Fruit fly (Drosophila melanogaster): ENCODE measurements around the gene CG4393.

Gene CG4393

dm6 chr3R:23358565-23359138 lies 25.9 kb downstream of the CG4393 start, which contains the start of gene RpS3:
TSS of gene RpS3 (plus strand) at chr3R:23358812.
- peak; percentile 58 for TF ChIP-seq CG17801 (GFP tag; optimal IDR thresholded peaks at IDR 0.05; ENCODE audit: partially characterized antibody)

dm6 chr3R:23356920-23357386 lies 27.6 kb downstream of the CG4393 start:
- TF ChIP-seq CG17801 (GFP tag; optimal IDR thresholded peaks at IDR 0.05; ENCODE audit: partially characterized antibody): peak; percentile 77

dm6 chr3R:23355829-23356738 lies 28.5 kb downstream of the CG4393 start, which contains the start of the genes ATPsynCF6 and Sec13:
TSS of gene ATPsynCF6 (minus strand) at chr3R:23356064.
TSS of gene Sec13 (plus strand) at chr3R:23356278.
- peak; percentile 68 for TF ChIP-seq CG17801 (GFP tag; optimal IDR thresholded peaks at IDR 0.05; ENCODE audit: partially characterized antibody)

- peak; percentile 63 for TF ChIP-seq CG17801 (GFP tag; optimal IDR thresholded peaks at IDR 0.05; ENCODE audit: partially characterized antibody)
Observed at dm6 chr3R:23347432-23348305, 36.9 kb downstream of the CG4393 start, which contains the start of gene PolE1. TSS of gene PolE1 (plus strand) at chr3R:23348128.

dm6 chr3R:23346893-23347396 lies 37.6 kb downstream of the CG4393 start:
- no peak for TF ChIP-seq CG17801 (GFP tag; optimal IDR thresholded peaks at IDR 0.05; ENCODE audit: partially characterized antibody)

dm6 chr3R:23346007-23346681 lies 38.4 kb downstream of the CG4393 start, which contains the start of gene pnt:
TSS of gene pnt (minus strand) at chr3R:23346167.
- TF ChIP-seq CG17801 (GFP tag; optimal IDR thresholded peaks at IDR 0.05; ENCODE audit: partially characterized antibody): peak; percentile 1

- TF ChIP-seq CG17801 (GFP tag; optimal IDR thresholded peaks at IDR 0.05; ENCODE audit: partially characterized antibody): no peak
Observed at dm6 chr3R:23345057-23345776, 39.4 kb downstream of the CG4393 start.

dm6 chr3R:23343707-23344310 lies 40.8 kb downstream of the CG4393 start:
- TF ChIP-seq CG17801 (GFP tag; optimal IDR thresholded peaks at IDR 0.05; ENCODE audit: partially characterized antibody): no peak

- no peak for TF ChIP-seq CG17801 (GFP tag; optimal IDR thresholded peaks at IDR 0.05; ENCODE audit: partially characterized antibody)
Observed at dm6 chr3R:23341769-23342352, 42.7 kb downstream of the CG4393 start.

- TF ChIP-seq CG17801 (GFP tag; optimal IDR thresholded peaks at IDR 0.05; ENCODE audit: partially characterized antibody): no peak
Observed at dm6 chr3R:23340621-23341020, 44.0 kb downstream of the CG4393 start.

dm6 chr3R:23338290-23338689 lies 46.3 kb downstream of the CG4393 start:
- no peak for TF ChIP-seq CG17801 (GFP tag; optimal IDR thresholded peaks at IDR 0.05; ENCODE audit: partially characterized antibody)

- no peak for TF ChIP-seq CG17801 (GFP tag; optimal IDR thresholded peaks at IDR 0.05; ENCODE audit: partially characterized antibody)
Observed at dm6 chr3R:23337183-23337825, 47.3 kb downstream of the CG4393 start.
